Comparison of ENCODE assay signal across 5 worm cellular contexts in genomic region chrII:10755455-10755854, ce11.
A peak's percentile ranks its signal among the peaks of the same experiment; 100 is the strongest.
TF ChIP-seq lines count a peak whose summit lies in the region.

No protein-coding gene starts in this region.

TF ChIP-seq in whole organism, L1 larva, 84 proteins besides CTCF, POLR2A, EP300 and RAD21 (continues in another document):
- TF ChIP-seq nhr-47 (tag; optimal IDR thresholded peaks at IDR 0.05; lab: Kevin White, UChicago), result no peak
- no peak for TF ChIP-seq xbp-1 (tag; optimal IDR thresholded peaks at IDR 0.05; lab: Kevin White, UChicago)
- peak; percentile 26 for TF ChIP-seq nhr-71 (tag; optimal IDR thresholded peaks at IDR 0.05; lab: Kevin White, UChicago)
- TF ChIP-seq sup-37 (GFP tag; optimal IDR thresholded peaks at IDR 0.05; lab: Kevin White, UChicago), result no peak
- no peak for TF ChIP-seq aha-1 (tag; optimal IDR thresholded peaks at IDR 0.05; lab: Kevin White, UChicago)
- TF ChIP-seq elt-3 (tag; optimal IDR thresholded peaks at IDR 0.05; lab: Kevin White, UChicago), result no peak
- no peak for TF ChIP-seq ztf-11 (tag; optimal IDR thresholded peaks at IDR 0.05; lab: Kevin White, UChicago)
- no peak for TF ChIP-seq lin-13 (GFP tag; optimal IDR thresholded peaks at IDR 0.05; lab: Kevin White, UChicago)
- TF ChIP-seq dpl-1 (GFP tag; optimal IDR thresholded peaks at IDR 0.05; lab: Kevin White, UChicago), result no peak
- no peak for TF ChIP-seq swsn-7 (tag; optimal IDR thresholded peaks at IDR 0.05; lab: Kevin White, UChicago)
- TF ChIP-seq aly-2 (tag; optimal IDR thresholded peaks at IDR 0.05; lab: Kevin White, UChicago), result no peak
- TF ChIP-seq unc-86 (tag; optimal IDR thresholded peaks at IDR 0.05; lab: Kevin White, UChicago), result peak; percentile 20
- no peak for TF ChIP-seq ets-5 (GFP tag; IDR thresholded peaks at IDR 0.05; lab: Robert Waterston, UW)
- no peak for TF ChIP-seq rnt-1 (tag; optimal IDR thresholded peaks at IDR 0.05; lab: Kevin White, UChicago)
- TF ChIP-seq ama-1 (optimal IDR thresholded peaks at IDR 0.05; lab: Kevin White, UChicago), result no peak
- peak; percentile 30 for TF ChIP-seq egl-13 (tag; optimal IDR thresholded peaks at IDR 0.05; lab: Kevin White, UChicago)
- TF ChIP-seq mef-2 (tag; optimal IDR thresholded peaks at IDR 0.05; lab: Kevin White, UChicago), result no peak
- TF ChIP-seq dsc-1 (tag; optimal IDR thresholded peaks at IDR 0.05; lab: Kevin White, UChicago), result peak; percentile 22
- no peak for TF ChIP-seq pax-3 (tag; optimal IDR thresholded peaks at IDR 0.05; lab: Kevin White, UChicago)
- TF ChIP-seq C04F5.9 (tag; optimal IDR thresholded peaks at IDR 0.05; lab: Kevin White, UChicago), result no peak

TF ChIP-seq in whole organism, L2 larva, 48 proteins besides CTCF, POLR2A, EP300 and RAD21:
- no peak for TF ChIP-seq Y55F3AM.14 (GFP tag; optimal IDR thresholded peaks at IDR 0.05; lab: Kevin White, UChicago)
- no peak for TF ChIP-seq mdl-1 (tag; optimal IDR thresholded peaks at IDR 0.05; lab: Kevin White, UChicago)
- TF ChIP-seq nhr-23 (tag; optimal IDR thresholded peaks at IDR 0.05; lab: Kevin White, UChicago), result no peak
- peak; percentile 28 for TF ChIP-seq nhr-129 (tag; optimal IDR thresholded peaks at IDR 0.05; lab: Kevin White, UChicago)
- no peak for TF ChIP-seq ceh-82 (tag; optimal IDR thresholded peaks at IDR 0.05; lab: Kevin White, UChicago)
- no peak for TF ChIP-seq lin-13 (GFP tag; optimal IDR thresholded peaks at IDR 0.05; lab: Kevin White, UChicago)
- no peak for TF ChIP-seq sem-4 (tag; optimal IDR thresholded peaks at IDR 0.05; lab: Kevin White, UChicago)
- peak; percentile 36 for TF ChIP-seq C34F6.9 (tag; optimal IDR thresholded peaks at IDR 0.05; lab: Kevin White, UChicago)
- no peak for TF ChIP-seq blmp-1 (tag; optimal IDR thresholded peaks at IDR 0.05; lab: Kevin White, UChicago; ENCODE audit: insufficient read depth)
- no peak for TF ChIP-seq nhr-11 (tag; optimal IDR thresholded peaks at IDR 0.05; lab: Kevin White, UChicago)
- peak; percentile 5 for TF ChIP-seq crh-2 (tag; optimal IDR thresholded peaks at IDR 0.05; lab: Kevin White, UChicago)
- TF ChIP-seq fos-1 (tag; optimal IDR thresholded peaks at IDR 0.05; lab: Kevin White, UChicago), result no peak

TF ChIP-seq in whole organism, L3 larva, 47 proteins besides CTCF, POLR2A, EP300 and RAD21:
- TF ChIP-seq zag-1 (tag; optimal IDR thresholded peaks at IDR 0.05; lab: Kevin White, UChicago), result no peak
- TF ChIP-seq ceh-28 (tag; optimal IDR thresholded peaks at IDR 0.05; lab: Kevin White, UChicago), result no peak
- peak; percentile 33 for TF ChIP-seq hmg-11 (tag; optimal IDR thresholded peaks at IDR 0.05; lab: Kevin White, UChicago)
TF ChIP-seq in whole organism, L3 larva: peak in this region for 1.

TF ChIP-seq in whole organism, late embryonic, 69 proteins besides CTCF, POLR2A, EP300 and RAD21:
- TF ChIP-seq hlh-8 (tag; optimal IDR thresholded peaks at IDR 0.05; lab: Kevin White, UChicago) (no peak), gmeb-2 (tag; optimal IDR thresholded peaks at IDR 0.05; lab: Kevin White, UChicago) (no peak), ceh-31 (tag; optimal IDR thresholded peaks at IDR 0.05; lab: Kevin White, UChicago) (peak; percentile 54), unc-42 (tag; optimal IDR thresholded peaks at IDR 0.05; lab: Kevin White, UChicago) (peak; percentile 40)
TF ChIP-seq in whole organism, late embryonic: peak in this region for 2.

TF ChIP-seq in whole organism, mixed stage, embryonic, 35 proteins besides CTCF, POLR2A, EP300 and RAD21:
- TF ChIP-seq tbx-8 (GFP tag; optimal IDR thresholded peaks at IDR 0.05; lab: Kevin White, UChicago), result no peak
- no peak for TF ChIP-seq bed-3 (GFP tag; optimal IDR thresholded peaks at IDR 0.05; lab: Kevin White, UChicago)
- TF ChIP-seq zip-8 (tag; optimal IDR thresholded peaks at IDR 0.05; lab: Kevin White, UChicago), result no peak
- TF ChIP-seq mab-5 (tag; optimal IDR thresholded peaks at IDR 0.05; lab: Kevin White, UChicago), result no peak
- no peak for TF ChIP-seq nhr-76 (tag; optimal IDR thresholded peaks at IDR 0.05; lab: Kevin White, UChicago)
- peak; percentile 43 for TF ChIP-seq mls-2 (tag; optimal IDR thresholded peaks at IDR 0.05; lab: Kevin White, UChicago)
- no peak for TF ChIP-seq snpc-4 (tag; optimal IDR thresholded peaks at IDR 0.05; lab: Kevin White, UChicago)
- TF ChIP-seq cnd-1 (tag; optimal IDR thresholded peaks at IDR 0.05; lab: Kevin White, UChicago), result no peak
- TF ChIP-seq ces-1 (GFP tag; optimal IDR thresholded peaks at IDR 0.05; lab: Kevin White, UChicago), result peak; percentile 61

Comparison
In these comparisons a context has a peak if more than half of its experiments do, and no peak if none do; other contexts are left out.
1. Of the 10 proteins assayed by ChIP-seq in both whole organism, L1 larva and whole organism, late embryonic: peak only in whole organism, L1 larva: unc-86; only in whole organism, late embryonic: none; in both: none; in neither: 9.